Worm (Caenorhabditis elegans) whole organism, midembryonic: ENCODE measurements around the gene Y38H6C.9.

Source experiments
- flt-1 ChIP-seq: fragments of 200-800 bp; sonication (Bioruptor generic); IDR thresholded peaks from 2 replicates; pipeline ENCODE4 v1.3.6; 2022; ENCODE audit warnings: missing genetic modification characterization, missing compliant biosample characterization
- ztf-23 ChIP-seq: fragments of 200-800 bp; sonication (Bioruptor generic); IDR thresholded peaks from 2 replicates; pipeline ENCODE4 v1.3.6; 2022; ENCODE audit warnings: missing genetic modification reagents, missing genetic modification characterization, missing compliant biosample characterization
- ztf-29 ChIP-seq: fragments of 200-800 bp; sonication (Bioruptor generic); IDR thresholded peaks from 2 replicates; pipeline ENCODE4 v1.3.6; 2022; ENCODE audit warnings: missing genetic modification reagents, missing genetic modification characterization, missing compliant biosample characterization

DNA sequence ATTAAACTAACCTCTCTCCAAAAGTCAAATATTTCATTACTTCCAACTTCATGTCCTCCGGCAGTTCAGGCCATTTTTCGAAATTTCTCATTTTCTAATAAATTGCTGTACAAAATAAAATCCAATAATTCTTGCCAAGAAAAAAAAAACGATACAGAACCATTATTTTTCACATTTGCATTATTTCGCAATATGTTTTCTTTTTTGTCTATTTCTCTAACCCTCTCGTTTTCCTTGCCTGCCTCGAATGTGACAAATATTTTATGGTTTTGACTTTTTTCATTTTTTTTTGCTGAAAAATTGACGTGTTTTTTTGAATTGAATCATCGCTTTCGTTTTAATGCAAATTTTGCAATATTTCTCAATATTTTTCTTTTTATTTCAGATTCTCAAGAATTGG lies at the start of gene Y38H6C.9, which contains the start of gene fbxa-150:
- no peak for TF ChIP-seq flt-1
- no peak for TF ChIP-seq ztf-29
- TF ChIP-seq ztf-23: no peak
